Fruit fly (Drosophila melanogaster) whole organism, larva: ENCODE measurements around the gene iPLA2-VIA.

Experiments used
- noc ChIP-seq: fragments of 200-800 bp; sonication (Bioruptor generic); optimal IDR thresholded peaks from 3 replicates; lab custom pipeline; 2019; ENCODE audit warnings: missing biosample characterization, mild to moderate bottlenecking, missing genetic modification characterization, moderate library complexity

The iPLA2-VIA gene

DNA sequence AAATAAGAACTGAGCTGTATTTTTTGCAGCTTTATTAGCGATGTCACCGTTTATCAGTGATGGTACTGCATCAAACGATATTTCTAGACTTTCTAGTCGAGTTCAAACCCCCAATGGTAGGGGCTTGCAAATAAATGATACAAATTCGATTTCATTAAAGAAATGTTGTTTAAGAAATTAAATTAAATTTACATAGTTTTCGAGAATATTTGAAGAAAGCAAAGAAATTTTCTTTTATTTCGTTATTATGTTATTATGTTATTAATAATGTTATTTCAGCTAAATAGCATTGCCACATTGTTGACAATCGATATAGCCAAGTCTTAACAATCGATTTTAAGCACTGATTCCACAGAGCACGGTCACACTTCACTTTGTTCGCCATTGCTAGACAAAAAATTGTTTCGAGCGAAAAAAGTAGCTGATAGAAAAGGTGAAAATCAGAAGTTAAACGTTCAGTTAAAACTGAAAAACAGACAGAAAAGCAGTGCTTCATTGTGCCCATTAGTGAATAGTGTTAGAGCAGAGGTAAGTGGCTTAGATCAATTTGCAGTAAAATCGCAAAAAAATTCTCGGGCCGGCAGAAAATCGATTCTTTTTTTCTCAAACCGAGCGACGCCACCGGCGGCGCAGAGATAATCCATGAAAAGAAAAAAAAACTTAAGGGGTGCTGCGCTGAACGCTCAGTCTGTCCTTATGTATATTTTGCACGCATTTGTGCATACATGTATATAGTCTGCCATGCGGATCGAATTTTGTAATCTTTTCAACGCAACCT, at the start of gene iPLA2-VIA, which contains the start of gene Ciz1:
Gene iPLA2-VIA (minus strand): TSS at position 75 of the 778 bp plus-strand sequence.
Gene Ciz1 (plus strand): TSS at position 365 of the 778 bp plus-strand sequence.
- TF ChIP-seq noc (tag; lab: Kevin White, UChicago), result no peak

DNA sequence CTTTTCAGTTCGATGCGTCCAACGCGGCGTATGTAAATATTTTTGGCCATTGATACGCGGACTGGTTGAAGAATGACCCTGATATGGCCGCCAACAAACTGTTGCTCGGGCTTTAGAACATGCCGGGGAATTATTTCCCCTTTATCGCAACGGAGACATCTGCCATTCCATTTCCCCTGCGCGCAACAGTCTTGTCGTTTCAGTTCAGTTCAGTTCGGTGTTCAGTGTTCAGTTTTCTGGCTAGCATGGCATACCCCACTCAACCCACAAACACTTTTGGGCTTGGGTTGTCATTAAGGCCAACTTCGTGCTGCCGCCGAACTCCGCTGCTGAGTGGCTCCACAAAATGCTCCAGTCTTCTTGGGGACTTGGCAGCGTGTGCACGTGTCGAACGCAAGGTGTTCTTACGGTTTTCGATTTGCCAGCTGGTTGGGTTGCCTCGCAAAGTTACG, 43.6 kb upstream of the iPLA2-VIA start, which contains the start of gene bma:
Gene bma (plus strand): TSS at position 402 of the 452 bp plus-strand sequence.
- no peak for TF ChIP-seq noc (tag; lab: Kevin White, UChicago)

dm6 chr3L:9904988-9905387, 40.8 kb upstream of the iPLA2-VIA start:
- no peak for TF ChIP-seq noc (tag; lab: Kevin White, UChicago)

dm6 chr3L:9899046-9899659, 35.0 kb upstream of the iPLA2-VIA start, which contains the start of gene nudE:
Gene nudE (plus strand): TSS chr3L:9899241.
- peak; percentile 11 for TF ChIP-seq noc (tag; lab: Kevin White, UChicago)

DNA sequence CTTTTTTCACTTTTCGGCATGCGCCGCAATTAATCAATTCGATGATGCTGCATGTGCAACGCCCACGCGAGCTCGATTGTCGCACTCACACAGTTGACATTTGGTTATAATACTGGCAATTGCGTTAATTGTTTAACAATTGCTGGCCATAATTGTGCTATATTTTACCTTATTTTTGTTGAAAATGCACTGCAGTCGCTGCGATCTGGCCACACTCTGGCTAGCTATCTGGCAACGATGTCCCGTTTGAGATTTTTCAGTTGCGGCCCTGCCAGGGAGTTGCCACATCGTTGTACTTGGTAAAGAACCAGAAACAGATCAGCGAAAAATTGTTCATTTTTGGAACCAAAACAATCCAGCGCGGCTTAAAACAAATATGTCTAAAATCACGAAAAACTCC, 34.2 kb upstream of the iPLA2-VIA start, which contains the start of the genes CG6707 and CG46387:
Gene CG6707 (minus strand): TSS at position 221 of the 400 bp plus-strand sequence.
Gene CG46387 (plus strand): TSS at position 272 of the 400 bp plus-strand sequence.
- no peak for TF ChIP-seq noc (tag; lab: Kevin White, UChicago)

DNA sequence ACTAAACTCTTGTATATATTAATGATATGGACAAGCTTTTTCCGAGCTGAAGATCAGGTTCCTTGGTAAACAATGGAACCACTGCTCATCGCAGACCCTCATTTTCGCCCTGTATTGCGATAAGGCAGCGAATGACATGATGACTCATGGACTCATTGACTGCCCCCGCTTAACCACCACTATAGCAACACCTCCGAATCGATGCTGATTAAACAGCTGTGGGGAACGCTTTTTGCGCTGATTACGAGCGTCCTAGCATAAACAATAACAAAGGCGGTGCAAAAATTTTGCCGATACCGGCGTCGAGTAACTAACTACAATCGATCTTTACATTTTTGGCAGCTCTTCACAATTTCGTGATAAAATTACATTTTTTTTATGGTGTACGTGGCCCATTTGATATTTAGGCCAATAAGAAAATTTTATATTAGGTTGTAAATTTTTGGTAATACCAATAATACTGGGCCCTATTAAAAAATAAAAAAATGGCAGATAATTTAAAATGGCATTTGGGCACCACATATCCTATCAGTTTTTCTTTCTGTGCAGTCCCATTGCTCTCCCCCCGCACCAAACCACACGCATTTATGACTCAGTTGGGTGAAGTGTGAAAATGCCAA, 33.1 kb upstream of the iPLA2-VIA start:
- peak; percentile 58 for TF ChIP-seq noc (tag; lab: Kevin White, UChicago)

DNA sequence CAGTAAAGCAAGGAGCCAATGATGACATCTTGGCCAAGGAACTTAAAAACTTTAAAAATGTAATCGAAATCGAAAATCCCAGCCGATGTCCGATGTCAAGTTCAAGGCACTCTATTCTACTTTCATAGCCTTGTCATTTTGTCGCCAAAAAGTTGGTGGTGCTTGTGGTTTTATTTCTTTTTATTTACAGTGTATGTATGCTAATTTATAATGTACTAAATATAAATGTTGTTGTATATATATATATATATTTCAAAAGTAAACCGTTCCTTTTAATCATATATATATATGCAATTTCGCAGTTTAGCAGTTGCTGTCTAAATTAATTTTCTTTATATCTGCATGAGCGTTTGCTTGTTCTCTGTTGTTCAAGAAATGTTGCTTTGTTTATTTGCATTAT, 30.5 kb upstream of the iPLA2-VIA start, which contains the start of the genes CG6709 and Hez:
Gene CG6709 (minus strand): TSS at position 101 of the 400 bp plus-strand sequence.
Gene Hez (minus strand): TSS at position 101 of the 400 bp plus-strand sequence.
- no peak for TF ChIP-seq noc (tag; lab: Kevin White, UChicago)

dm6 chr3L:9893983-9894382, 29.8 kb upstream of the iPLA2-VIA start:
- no peak for TF ChIP-seq noc (tag; lab: Kevin White, UChicago)

DNA sequence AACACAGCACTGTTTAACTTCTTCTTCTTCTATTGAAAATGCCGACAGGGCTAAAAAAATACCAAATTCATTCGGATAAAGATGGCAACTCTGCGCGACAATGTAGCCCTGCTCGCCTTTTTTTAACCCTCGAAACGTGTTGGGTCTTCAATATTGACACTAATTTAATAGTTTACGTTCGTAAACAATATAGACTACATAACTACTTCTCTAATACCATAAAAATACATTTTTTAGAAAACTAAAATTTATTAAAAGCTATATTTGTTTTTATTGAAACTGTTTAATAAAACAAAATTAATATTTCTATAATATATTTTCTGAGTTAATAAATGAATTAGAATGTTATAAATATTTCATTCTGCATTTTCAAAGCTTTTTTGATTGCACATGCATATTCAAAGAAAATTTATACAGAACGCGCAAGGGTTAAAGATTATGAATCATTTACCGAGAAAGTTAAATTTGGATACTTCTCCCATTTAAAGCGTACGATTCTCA, 24.5 kb upstream of the iPLA2-VIA start, which contains the start of the genes Taf2 and CalpB:
Gene Taf2 (minus strand): TSS at position 54 of the 501 bp plus-strand sequence.
Gene CalpB (plus strand): TSS at position 133 of the 501 bp plus-strand sequence.
- peak; percentile 79 for TF ChIP-seq noc (tag; lab: Kevin White, UChicago)

dm6 chr3L:9878685-9879084, 14.5 kb upstream of the iPLA2-VIA start, which contains the start of gene CG34382:
Gene CG34382 (plus strand): TSS chr3L:9878985.
- TF ChIP-seq noc (tag; lab: Kevin White, UChicago), result no peak

- no peak for TF ChIP-seq noc (tag; lab: Kevin White, UChicago)
Measured at dm6 chr3L:9872035-9872434, 7.9 kb upstream of the iPLA2-VIA start.

dm6 chr3L:9865053-9865442, 899 bp upstream of the iPLA2-VIA start:
- no peak for TF ChIP-seq noc (tag; lab: Kevin White, UChicago)

DNA sequence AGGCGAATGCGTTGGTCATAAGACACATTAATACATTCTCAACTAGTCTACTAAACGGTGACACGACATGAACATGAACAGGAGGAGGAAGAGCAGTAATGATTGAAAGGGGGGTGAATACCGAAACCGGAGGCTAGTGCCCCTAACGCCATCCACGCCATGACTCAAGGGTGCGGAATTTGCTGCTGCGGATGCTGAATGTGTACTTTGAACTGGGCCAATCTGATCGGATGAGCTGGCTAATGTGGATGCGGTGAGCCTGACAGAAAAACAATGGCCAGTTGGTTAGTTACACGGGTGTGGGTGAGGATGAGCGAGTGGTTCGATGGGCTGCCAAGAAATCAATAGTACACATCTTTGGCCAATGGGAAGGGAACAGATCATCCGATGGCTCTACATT, 493 bp downstream of the iPLA2-VIA start:
- no peak for TF ChIP-seq noc (tag; lab: Kevin White, UChicago)

dm6 chr3L:9859624-9860023, 4.5 kb downstream of the iPLA2-VIA start, which contains the start of gene CG10809:
Gene CG10809 (minus strand): TSS chr3L:9859889.
- TF ChIP-seq noc (tag; lab: Kevin White, UChicago), result no peak
